Worm (Caenorhabditis elegans) whole organism, dauer: ENCODE data around the gene srx-56.

Experiments
- unc-62 ChIP-seq: sonication (generic microtip); optimal IDR thresholded peaks from 2 replicates; lab custom pipeline; 2017; ENCODE audit warnings: missing biosample characterization, missing genetic modification reagents, missing genetic modification characterization

The srx-56 gene

DNA sequence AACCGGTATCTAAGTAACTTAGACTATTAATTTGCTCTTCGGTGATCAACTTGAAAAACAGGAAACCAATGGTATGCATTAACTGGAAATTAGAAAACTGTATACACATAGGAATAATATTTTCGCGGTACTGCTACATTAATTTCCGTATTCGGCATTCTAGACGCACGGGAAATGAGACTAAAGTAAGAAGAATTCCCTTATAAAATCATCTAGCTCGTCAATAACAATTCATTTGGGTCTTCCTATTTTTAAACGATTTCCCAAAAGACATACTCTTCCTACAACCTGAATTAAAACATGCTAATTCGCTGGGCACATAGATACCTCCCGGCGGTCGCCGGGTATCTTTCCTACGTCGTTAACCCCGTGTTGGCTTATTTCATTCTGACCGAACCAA, 28.2 kb downstream of the srx-56 start, which contains the start of gene srj-13:
srj-13 (plus strand) TSS at position 301 of the 400 bp plus-strand sequence.
- no peak for TF ChIP-seq unc-62 (GFP tag; lab: Kevin White, UChicago)

ce11 chrV:7403501-7403900, 29.3 kb downstream of the srx-56 start:
- TF ChIP-seq unc-62 (GFP tag; lab: Kevin White, UChicago), result no peak

- no peak for TF ChIP-seq unc-62 (GFP tag; lab: Kevin White, UChicago)
Observed at ce11 chrV:7408520-7408919, 34.3 kb downstream of the srx-56 start, which contains the start of gene srt-6. Gene srt-6, minus strand, starts transcription at chrV:7408814.

DNA sequence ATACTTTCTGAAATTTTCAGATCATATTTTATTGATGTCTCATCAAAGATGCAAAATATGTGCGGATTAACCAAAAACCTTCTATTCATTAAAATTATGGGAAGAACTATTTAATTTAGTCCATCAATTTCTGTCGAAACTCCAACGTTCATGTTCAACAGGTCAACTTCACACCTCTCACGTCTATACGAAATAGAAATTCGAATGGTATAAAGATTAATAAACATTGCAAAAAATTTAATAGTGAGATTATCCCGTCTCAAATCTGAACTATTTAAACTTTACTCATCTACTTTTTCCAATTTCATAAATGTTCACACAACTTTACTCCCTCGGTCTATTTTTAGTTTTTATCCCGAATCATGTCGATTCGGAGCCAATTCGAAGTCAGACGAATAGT, 35.4 kb downstream of the srx-56 start, which contains the start of gene R13D7.2:
R13D7.2 (plus strand) TSS at position 301 of the 400 bp plus-strand sequence.
- no peak for TF ChIP-seq unc-62 (GFP tag; lab: Kevin White, UChicago)

ce11 chrV:7411695-7412094, 37.5 kb downstream of the srx-56 start, which contains the start of gene str-41:
Gene str-41, plus strand, starts transcription at chrV:7411995.
- no peak for TF ChIP-seq unc-62 (GFP tag; lab: Kevin White, UChicago)

- no peak for TF ChIP-seq unc-62 (GFP tag; lab: Kevin White, UChicago)
Observed at ce11 chrV:7413107-7413774, 39.1 kb downstream of the srx-56 start, which contains the start of gene F18E3.11. Gene F18E3.11, plus strand, starts transcription at chrV:7413482.

DNA sequence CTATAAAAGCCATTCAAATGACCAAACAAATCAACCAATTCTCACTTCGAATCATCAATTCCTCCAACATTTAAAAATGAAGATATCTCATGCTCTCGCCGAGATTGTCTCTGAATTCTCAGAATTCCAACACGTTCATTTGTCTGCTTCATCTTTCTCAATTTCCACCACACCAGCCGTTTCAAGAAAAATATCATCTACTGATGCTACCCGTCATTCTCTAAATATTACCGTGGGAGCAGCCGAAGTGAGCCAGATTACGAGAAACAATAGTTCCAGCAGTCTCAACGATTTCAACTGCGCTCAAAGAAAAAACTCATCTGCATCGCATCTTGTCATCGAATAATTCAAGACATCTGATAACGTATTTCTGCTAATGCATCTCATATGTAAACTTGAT, 40.7 kb downstream of the srx-56 start, which contains the start of gene F18E3.12:
F18E3.12 (plus strand) TSS at position 77 of the 400 bp plus-strand sequence.
- TF ChIP-seq unc-62 (GFP tag; lab: Kevin White, UChicago), result no peak

DNA sequence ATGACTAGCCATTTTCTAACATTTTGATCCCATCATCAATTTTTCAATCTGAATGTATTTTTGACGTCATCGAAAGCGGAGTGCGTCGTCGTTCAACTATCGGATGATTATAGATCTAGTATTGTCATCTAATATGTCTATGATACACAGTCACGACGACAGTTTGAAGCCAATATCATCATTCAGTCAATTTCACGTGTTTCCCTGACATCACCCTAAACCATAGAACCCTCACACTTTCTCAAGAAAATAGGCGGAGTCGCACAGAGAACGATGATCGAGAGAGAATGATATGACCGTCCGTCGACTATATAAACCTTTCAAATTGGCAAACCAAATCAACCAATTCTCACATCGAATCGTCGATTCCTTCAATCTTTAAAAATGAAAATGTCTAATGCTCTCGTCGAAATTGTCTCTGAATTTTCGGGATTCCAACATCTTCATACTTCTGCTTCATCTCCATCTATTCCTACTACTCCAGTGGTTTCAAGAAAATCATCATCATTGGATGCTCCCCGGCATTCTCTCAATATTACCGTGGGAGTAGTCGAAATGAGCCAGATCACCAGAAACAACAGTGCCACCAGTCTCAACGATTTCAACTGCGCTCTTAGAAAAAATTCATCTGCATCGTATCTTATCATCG, 41.7 kb downstream of the srx-56 start, which contains the start of gene F18E3.13:
F18E3.13 (plus strand) TSS at position 385 of the 649 bp plus-strand sequence.
- no peak for TF ChIP-seq unc-62 (GFP tag; lab: Kevin White, UChicago)

DNA sequence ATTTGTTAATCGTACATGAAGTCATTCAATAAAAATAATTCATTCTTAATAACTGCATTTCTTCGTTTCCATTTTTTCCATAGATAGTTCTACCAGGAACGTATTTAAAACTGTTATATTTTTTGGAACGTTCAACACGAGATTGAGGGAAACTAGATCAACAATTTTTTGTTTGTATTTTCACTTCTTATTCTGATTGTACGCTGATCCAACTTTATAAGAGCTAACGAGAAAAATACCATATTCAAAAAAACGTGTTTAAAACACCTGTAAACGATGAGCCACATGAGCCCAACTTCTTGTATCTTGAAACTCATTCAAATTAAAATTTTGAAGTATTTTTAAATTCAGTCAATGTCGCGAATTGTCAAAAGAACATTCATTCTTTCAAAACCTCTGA, 42.4 kb downstream of the srx-56 start:
- TF ChIP-seq unc-62 (GFP tag; lab: Kevin White, UChicago), result no peak

- no peak for TF ChIP-seq unc-62 (GFP tag; lab: Kevin White, UChicago)
Observed at ce11 chrV:7417018-7417716, 43.0 kb downstream of the srx-56 start, which contains the start of gene srw-67. Gene srw-67, plus strand, starts transcription at chrV:7417660.

ce11 chrV:7420162-7420561, 46.0 kb downstream of the srx-56 start, which contains the start of gene srxa-4:
Gene srxa-4, plus strand, starts transcription at chrV:7420462.
- no peak for TF ChIP-seq unc-62 (GFP tag; lab: Kevin White, UChicago)

- no peak for TF ChIP-seq unc-62 (GFP tag; lab: Kevin White, UChicago)
Observed at ce11 chrV:7424336-7424735, 50.1 kb downstream of the srx-56 start, which contains the start of gene F18E3.10. Gene F18E3.10, minus strand, starts transcription at chrV:7424436.
